Fruit fly (Drosophila melanogaster) whole organism, embryonic: ENCODE results near the gene Lerp.

Experiments
- CG10321 ChIP-seq: fragments of 200-800 bp; sonication (Bioruptor generic); IDR thresholded peaks from 2 replicates; pipeline ENCODE4 v1.3.6; 2022; ENCODE audit warnings: missing biosample characterization, missing genetic modification characterization
- CG10959 ChIP-seq: fragments of 200-800 bp; sonication (Bioruptor generic); IDR thresholded peaks from 2 replicates; pipeline ENCODE4 v1.3.6; 2022; ENCODE audit warnings: missing biosample characterization, missing genetic modification characterization
- CG11247 ChIP-seq: fragments of 200-800 bp; sonication (Bioruptor generic); IDR thresholded peaks from 2 replicates; pipeline ENCODE4 v1.3.6; 2022; ENCODE audit warnings: missing biosample characterization, missing genetic modification characterization
- CG12942 ChIP-seq: fragments of 200-800 bp; sonication (Bioruptor generic); optimal IDR thresholded peaks from 3 replicates; lab custom pipeline; 2016; ENCODE audit warnings: missing biosample characterization, missing genetic modification characterization
- CG14965 ChIP-seq: fragments of 200-800 bp; sonication (Bioruptor generic); optimal IDR thresholded peaks from 2 replicates; lab custom pipeline; 2016; ENCODE audit warnings: missing biosample characterization, missing genetic modification characterization, borderline replicate concordance
- CG15269 ChIP-seq: fragments of 200-800 bp; sonication (Bioruptor generic); optimal IDR thresholded peaks from 2 replicates; lab custom pipeline; 2018; ENCODE audit warnings: missing biosample characterization, mild to moderate bottlenecking, missing genetic modification characterization, moderate library complexity
- CG16779 ChIP-seq: fragments of 200-800 bp; sonication (Bioruptor generic); IDR thresholded peaks from 2 replicates; pipeline ENCODE4 v1.3.6; 2022; ENCODE audit warnings: missing biosample characterization, missing genetic modification characterization
- CG16813 ChIP-seq: fragments of 200-800 bp; sonication (Bioruptor generic); IDR thresholded peaks from 3 replicates; pipeline ENCODE4 v1.3.6; 2022; ENCODE audit warnings: missing biosample characterization, missing genetic modification characterization; ENCODE audit not compliant: partially characterized antibody
- CG17361 ChIP-seq: fragments of 200-800 bp; sonication (Bioruptor generic); IDR thresholded peaks from 3 replicates; pipeline ENCODE4 v1.3.6; 2022; ENCODE audit warnings: missing biosample characterization, missing genetic modification characterization
- CG18262 ChIP-seq: fragments of 200-800 bp; optimal IDR thresholded peaks from 3 replicates; lab custom pipeline; 2019; ENCODE audit warnings: missing biosample characterization, mild to moderate bottlenecking, missing genetic modification characterization, moderate library complexity
- CG18619 ChIP-seq: fragments of 200-800 bp; sonication (Bioruptor generic); optimal IDR thresholded peaks from 3 replicates; lab custom pipeline; 2017; ENCODE audit warnings: missing biosample characterization, mild to moderate bottlenecking, missing genetic modification characterization
- CG2116 ChIP-seq: fragments of 200-800 bp; sonication (Bioruptor generic); optimal IDR thresholded peaks from 3 replicates; lab custom pipeline; 2018; ENCODE audit warnings: missing biosample characterization, mild to moderate bottlenecking, missing genetic modification characterization
- CG2202 ChIP-seq: fragments of 200-800 bp; sonication (Bioruptor generic); optimal IDR thresholded peaks from 2 replicates; lab custom pipeline; 2018; ENCODE audit warnings: missing biosample characterization, mild to moderate bottlenecking, missing genetic modification characterization
- CG31388 ChIP-seq: fragments of 200-800 bp; sonication (Bioruptor generic); optimal IDR thresholded peaks from 2 replicates; lab custom pipeline; 2016; ENCODE audit warnings: missing biosample characterization, missing genetic modification characterization
- CG3163 ChIP-seq: fragments of 200-800 bp; sonication (Bioruptor generic); optimal IDR thresholded peaks from 3 replicates; lab custom pipeline; 2016; ENCODE audit warnings: missing biosample characterization, missing genetic modification characterization
- CG6654 ChIP-seq: fragments of 200-800 bp; sonication (Bioruptor generic); optimal IDR thresholded peaks from 2 replicates; lab custom pipeline; 2017; ENCODE audit warnings: missing biosample characterization, mild to moderate bottlenecking, missing genetic modification characterization
- CG7745 ChIP-seq: fragments of 200-800 bp; sonication (Bioruptor generic); optimal IDR thresholded peaks from 2 replicates; lab custom pipeline; 2018; ENCODE audit warnings: missing biosample characterization, mild to moderate bottlenecking, missing genetic modification characterization, moderate library complexity
- CG8478 ChIP-seq: fragments of >200 bp; optimal IDR thresholded peaks from 2 replicates; lab custom pipeline; 2018
- CG9215 ChIP-seq: fragments of 200-800 bp; sonication (Bioruptor generic); IDR thresholded peaks from 2 replicates; pipeline ENCODE4 v1.3.6; 2022; ENCODE audit warnings: missing biosample characterization, missing genetic modification characterization
- CG9817 ChIP-seq: fragments of 200-800 bp; sonication (Bioruptor generic); optimal IDR thresholded peaks from 2 replicates; lab custom pipeline; 2018; ENCODE audit warnings: missing biosample characterization, mild to moderate bottlenecking, missing genetic modification characterization, moderate library complexity
- Dbx ChIP-seq: fragments of 200-800 bp; sonication (Bioruptor generic); IDR thresholded peaks from 3 replicates; pipeline ENCODE4 v1.3.6; 2022; ENCODE audit warnings: missing biosample characterization, missing genetic modification characterization
- E2f1 ChIP-seq: fragments of 200-800 bp; sonication (Bioruptor generic); IDR thresholded peaks from 2 replicates; pipeline ENCODE4 v1.3.6; 2022; ENCODE audit warnings: missing biosample characterization, missing genetic modification characterization
- E2f2 ChIP-seq: fragments of 200-800 bp; sonication (Bioruptor generic); IDR thresholded peaks from 2 replicates; pipeline ENCODE4 v1.3.6; 2022; ENCODE audit warnings: missing biosample characterization, missing genetic modification characterization
- Fer3 ChIP-seq: fragments of 200-800 bp; sonication (Bioruptor generic); optimal IDR thresholded peaks from 2 replicates; lab custom pipeline; 2018; ENCODE audit warnings: missing biosample characterization, mild to moderate bottlenecking, missing genetic modification characterization, moderate library complexity
- Gsc ChIP-seq: fragments of 200-800 bp; sonication (Bioruptor generic); IDR thresholded peaks from 2 replicates; pipeline ENCODE4 v1.3.6; 2022; ENCODE audit warnings: missing biosample characterization, missing genetic modification characterization
- Lim3 ChIP-seq: fragments of 200-800 bp; sonication (Bioruptor generic); IDR thresholded peaks from 2 replicates; pipeline ENCODE4 v1.3.6; 2022; ENCODE audit warnings: missing biosample characterization, missing genetic modification characterization
- NC2β ChIP-seq: fragments of 200-800 bp; sonication (Bioruptor generic); optimal IDR thresholded peaks from 2 replicates; lab custom pipeline; 2016; ENCODE audit warnings: missing biosample characterization, missing genetic modification characterization
- NFAT ChIP-seq: fragments of 200-800 bp; sonication (Bioruptor generic); IDR thresholded peaks from 2 replicates; pipeline ENCODE4 v1.3.6; 2022; ENCODE audit warnings: missing biosample characterization, missing genetic modification characterization
- NK7.1 ChIP-seq: fragments of 200-800 bp; sonication (Bioruptor generic); optimal IDR thresholded peaks from 3 replicates; lab custom pipeline; 2016; ENCODE audit warnings: missing biosample characterization, missing genetic modification characterization
- Neu2 ChIP-seq: fragments of 200-800 bp; sonication (Bioruptor generic); optimal IDR thresholded peaks from 3 replicates; lab custom pipeline; 2016; ENCODE audit warnings: missing biosample characterization, missing genetic modification characterization, borderline replicate concordance
- Oli ChIP-seq: fragments of 200-800 bp; sonication (Bioruptor generic); optimal IDR thresholded peaks from 2 replicates; lab custom pipeline; 2018; ENCODE audit warnings: missing biosample characterization, mild to moderate bottlenecking, missing genetic modification characterization, moderate library complexity
- Ptx1 ChIP-seq: fragments of 200-800 bp; sonication (Bioruptor generic); IDR thresholded peaks from 2 replicates; pipeline ENCODE4 v1.3.6; 2022; ENCODE audit warnings: missing biosample characterization, missing genetic modification characterization
- Xrp1 ChIP-seq: fragments of 200-800 bp; sonication (Bioruptor generic); IDR thresholded peaks from 2 replicates; pipeline ENCODE4 v1.3.6; 2022; ENCODE audit warnings: missing biosample characterization, missing genetic modification characterization
- YL-1 ChIP-seq: fragments of 200-800 bp; sonication (Bioruptor generic); optimal IDR thresholded peaks from 3 replicates; lab custom pipeline; 2017; ENCODE audit warnings: missing biosample characterization, mild to moderate bottlenecking, missing genetic modification characterization
- chm ChIP-seq: fragments of 200-800 bp; sonication (Bioruptor generic); IDR thresholded peaks from 2 replicates; pipeline ENCODE4 v1.3.6; 2022; ENCODE audit warnings: missing biosample characterization, missing genetic modification characterization
- exex ChIP-seq: fragments of 200-800 bp; sonication (Bioruptor generic); optimal IDR thresholded peaks from 4 replicates; lab custom pipeline; 2018; ENCODE audit warnings: missing biosample characterization, mild to moderate bottlenecking, missing genetic modification characterization, moderate library complexity
- gt ChIP-seq: fragments of 200-800 bp; sonication (Bioruptor generic); IDR thresholded peaks from 2 replicates; pipeline ENCODE4 v1.3.6; 2022; ENCODE audit warnings: missing biosample characterization, missing genetic modification characterization
- hbn ChIP-seq: fragments of 200-800 bp; sonication (Bioruptor generic); IDR thresholded peaks from 2 replicates; pipeline ENCODE4 v1.3.6; 2022; ENCODE audit warnings: missing biosample characterization, missing genetic modification characterization; ENCODE audit not compliant: partially characterized antibody
- nerfin-2 ChIP-seq: fragments of 200-800 bp; sonication (Bioruptor generic); IDR thresholded peaks from 2 replicates; pipeline ENCODE4 v1.3.6; 2022; ENCODE audit warnings: missing biosample characterization, missing genetic modification characterization; ENCODE audit not compliant: partially characterized antibody
- otp ChIP-seq: fragments of 200-800 bp; sonication (Bioruptor generic); IDR thresholded peaks from 3 replicates; pipeline ENCODE4, ENCODE4 v1.3.6; 2022; ENCODE audit warnings: missing biosample characterization, missing genetic modification characterization
- pan ChIP-seq, 4 experiments: fragments of >200 bp in 3 of 4; fragments of 200-800 bp in 1 of 4; sonication (Bioruptor generic) in 1 of 4; optimal IDR thresholded peaks in 3 of 4; IDR thresholded peaks in 1 of 4; 2 replicates each; pipeline versions ENCODE4 v1.3.6 to Lab custom; 2017 to 2022; ENCODE audit warnings: missing biosample characterization in 2 of 4, missing genetic modification characterization in 2 of 4, mixed read lengths in 1 of 4
- pho ChIP-seq: fragments of 200-800 bp; sonication (Bioruptor generic); optimal IDR thresholded peaks from 2 replicates; lab custom pipeline; 2016; ENCODE audit warnings: missing biosample characterization, missing genetic modification characterization
- psq ChIP-seq: fragments of 200-800 bp; sonication (Bioruptor generic); optimal IDR thresholded peaks from 2 replicates; lab custom pipeline; 2017; ENCODE audit warnings: missing biosample characterization, missing genetic modification characterization
- ranshi ChIP-seq: fragments of 200-800 bp; sonication (Bioruptor generic); IDR thresholded peaks from 2 replicates; pipeline ENCODE4 v1.3.6; 2022; ENCODE audit warnings: missing biosample characterization, missing genetic modification characterization
- repo ChIP-seq: fragments of 200-800 bp; sonication (Bioruptor generic); optimal IDR thresholded peaks from 2 replicates; lab custom pipeline; 2016; ENCODE audit warnings: missing biosample characterization, missing genetic modification characterization
- tap ChIP-seq: fragments of 200-800 bp; optimal IDR thresholded peaks from 3 replicates; lab custom pipeline; 2019; ENCODE audit warnings: missing biosample characterization, mild to moderate bottlenecking, missing genetic modification characterization, moderate library complexity
- tgo ChIP-seq: fragments of 200-800 bp; sonication (Bioruptor generic); IDR thresholded peaks from 3 replicates; pipeline ENCODE4 v1.3.6; 2022; ENCODE audit warnings: missing biosample characterization, missing genetic modification characterization
- z ChIP-seq: fragments of 200-800 bp; sonication (Bioruptor generic); IDR thresholded peaks from 3 replicates; pipeline ENCODE4 v1.3.6; 2022; ENCODE audit warnings: missing biosample characterization, missing genetic modification characterization
- zfh2 ChIP-seq: fragments of 200-800 bp; sonication (Bioruptor generic); optimal IDR thresholded peaks from 2 replicates; lab custom pipeline; 2016; ENCODE audit warnings: missing biosample characterization, missing genetic modification characterization

Lerp gene

dm6 chr3R:26881121-26881895, 18.4 kb upstream of the Lerp start, which contains the start of the genes ro and T48 (continued):
- TF ChIP-seq Xrp1 (0 out of 2 replicates have a peak, but pooled peaks have one; percentile 12), otp (GFP tag; lab: Robert Waterston, UW) (no peak), nerfin-2 (GFP tag; lab: Robert Waterston, UW) (no peak), CG9215 (peak; percentile 44; the same call in 1 of the 2 replicates), NFAT (GFP tag; lab: Robert Waterston, UW) (peak; percentile 52; the same call in 1 of the 2 replicates), NK7.1 (peak; percentile 8), ranshi (GFP tag; lab: Robert Waterston, UW) (peak; percentile 38; the same call in 1 of the 2 replicates), YL-1 (no peak), Gsc (GFP tag; lab: Robert Waterston, UW) (no peak), CG18262 (no peak), CG14965 (GFP tag; lab: Kevin White, UChicago) (no peak), CG17361 (GFP tag; lab: Robert Waterston, UW) (no peak; the same call in 2 of the 3 replicates), CG9817 (tag; lab: Kevin White, UChicago) (peak; percentile 45), gt (no peak), chm (peak; percentile 81), hbn (peak; percentile 40), CG8478 (peak; percentile 96), CG12942 (GFP tag; lab: Kevin White, UChicago) (peak; percentile 56), CG10959 (no peak), pan (optimal IDR thresholded peaks at IDR 0.05; lab: Kevin White, UChicago) (no peak), pan (GFP tag; optimal IDR thresholded peaks at IDR 0.05 in 1 of 2, IDR thresholded peaks at IDR 0.05 in 1 of 2) (peak in 1 of 2 experiments; percentile 14), E2f2 (peak; percentile 81), Lim3 (GFP tag; lab: Robert Waterston, UW) (no peak), CG6654 (no peak), Oli (tag; lab: Kevin White, UChicago) (no peak), pho (peak; percentile 69), Ptx1 (peak; percentile 67), z (GFP tag; lab: Robert Waterston, UW) (no peak), Dbx (GFP tag; lab: Robert Waterston, UW) (peak; percentile 66; the same call in 2 of the 3 replicates), CG2202 (no peak), tgo (GFP tag; lab: Robert Waterston, UW) (peak; percentile 47; the same call in 1 of the 3 replicates), tap (tag; lab: Kevin White, UChicago) (no peak), CG2116 (GFP tag; lab: Kevin White, UChicago) (peak; percentile 70), CG16813 (GFP tag; lab: Robert Waterston, UW) (peak; percentile 74), Neu2 (GFP tag; lab: Kevin White, UChicago) (no peak), CG7745 (tag; lab: Kevin White, UChicago) (peak; percentile 85), zfh2 (GFP tag; lab: Kevin White, UChicago) (peak; percentile 66), CG10321 (0 out of 2 replicates have a peak, but pooled peaks have one; percentile 32), repo (GFP tag; lab: Kevin White, UChicago) (peak; percentile 71), CG11247 (peak; percentile 53; the same call in 1 of the 2 replicates), CG18619 (GFP tag; lab: Kevin White, UChicago) (peak; percentile 20), CG16779 (GFP tag; lab: Robert Waterston, UW) (0 out of 2 replicates have a peak, but pooled peaks have one; percentile 14), Fer3 (tag; lab: Kevin White, UChicago) (peak; percentile 11), CG15269 (tag; lab: Kevin White, UChicago) (peak; percentile 1), CG31388 (no peak), psq (GFP tag; lab: Kevin White, UChicago) (peak; percentile 33), NC2β (peak; percentile 72), CG3163 (GFP tag; lab: Kevin White, UChicago) (peak; percentile 81), E2f1 (GFP tag; lab: Robert Waterston, UW) (no peak), exex (tag; lab: Kevin White, UChicago) (no peak)
